Worm (Caenorhabditis elegans): ENCODE measurements around the gene srap-1.

DNA sequence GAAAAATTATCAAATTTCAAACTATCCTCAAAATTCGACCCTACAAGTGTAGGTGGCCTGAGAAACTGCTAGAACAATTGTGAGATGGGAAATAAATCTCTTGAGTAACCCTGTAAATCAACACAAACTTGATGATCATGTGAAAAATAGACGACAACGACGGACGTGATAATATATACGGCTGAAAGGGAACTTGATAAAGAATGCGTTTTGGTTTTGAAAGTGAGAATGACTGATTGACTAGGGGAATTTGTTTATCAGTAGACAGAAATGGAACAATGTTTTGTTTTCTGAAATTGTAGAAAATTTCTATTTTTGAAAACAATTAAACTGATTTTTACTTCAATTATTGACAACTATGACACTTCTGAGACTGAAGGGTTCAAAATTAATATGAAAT, 9.5 kb upstream of the srap-1 start:
- TF ChIP-seq pag-3 (tag; optimal IDR thresholded peaks at IDR 0.05; ENCODE audit: borderline replicate concordance) (no peak), ceh-31 (tag; optimal IDR thresholded peaks at IDR 0.05) (no peak), pqm-1 (tag; optimal IDR thresholded peaks at IDR 0.05) (no peak), ets-4 (tag; optimal IDR thresholded peaks at IDR 0.05) (no peak), pha-4 (tag; optimal IDR thresholded peaks at IDR 0.05) (no peak), madf-2 (tag; optimal IDR thresholded peaks at IDR 0.05) (no peak), tbx-2 (tag; optimal IDR thresholded peaks at IDR 0.05) (no peak), lin-11 (tag; optimal IDR thresholded peaks at IDR 0.05) (no peak), fax-1 (tag; optimal IDR thresholded peaks at IDR 0.05) (no peak), syd-9 (tag; optimal IDR thresholded peaks at IDR 0.05) (no peak)

Measured in whole organism, late embryonic.